Worm (Caenorhabditis elegans): ENCODE results near the gene F59A6.10.

- TF ChIP-seq mes-2 (tag; optimal IDR thresholded peaks at IDR 0.05; ENCODE audit: poor library complexity, severe bottlenecking) (no peak), lsy-2 (tag; optimal IDR thresholded peaks at IDR 0.05) (no peak), vab-7 (GFP tag; IDR thresholded peaks at IDR 0.05) (no peak), pqm-1 (tag; optimal IDR thresholded peaks at IDR 0.05) (no peak), lir-3 (tag; optimal IDR thresholded peaks at IDR 0.05) (no peak), ces-1 (GFP tag; optimal IDR thresholded peaks at IDR 0.05) (no peak), unc-62 (GFP tag; optimal IDR thresholded peaks at IDR 0.05 in 1 of 2) (peak in 1 of 2 experiments; percentile 77), unc-62 (tag; optimal IDR thresholded peaks at IDR 0.05) (no peak), ceh-28 (tag; optimal IDR thresholded peaks at IDR 0.05) (no peak), dpl-1 (GFP tag; optimal IDR thresholded peaks at IDR 0.05) (no peak), snpc-4 (tag; optimal IDR thresholded peaks at IDR 0.05) (no peak), skn-1 (tag; optimal IDR thresholded peaks at IDR 0.05) (no peak), ceh-82 (tag; optimal IDR thresholded peaks at IDR 0.05) (no peak), zag-1 (tag; optimal IDR thresholded peaks at IDR 0.05) (no peak), nhr-11 (tag; optimal IDR thresholded peaks at IDR 0.05) (no peak)
These were observed 14.8 kb downstream of the F59A6.10 start for ce11 chrII:5018578-5018977.
